Fruit fly (Drosophila melanogaster): ENCODE measurements around the gene CG5783.

The CG5783 gene

dm6 chr2L:18150393-18151133 lies 5.3 kb upstream of the CG5783 start:
- TF ChIP-seq fd59A (GFP tag; optimal IDR thresholded peaks at IDR 0.05): peak; percentile 18
- TF ChIP-seq Ets96B (tag; optimal IDR thresholded peaks at IDR 0.05): no peak
- TF ChIP-seq Met (GFP tag; optimal IDR thresholded peaks at IDR 0.05): peak; percentile 45
- no peak for TF ChIP-seq CG3032 (tag; optimal IDR thresholded peaks at IDR 0.05)
- peak; percentile 37 for TF ChIP-seq dac (GFP tag; optimal IDR thresholded peaks at IDR 0.05)
- TF ChIP-seq lz (GFP tag; optimal IDR thresholded peaks at IDR 0.05): no peak
- TF ChIP-seq CG4318 (GFP tag; optimal IDR thresholded peaks at IDR 0.05): no peak
- TF ChIP-seq CG11902 (GFP tag; optimal IDR thresholded peaks at IDR 0.05): peak; percentile 9
- TF ChIP-seq acj6 (GFP tag; optimal IDR thresholded peaks at IDR 0.05): peak; percentile 5
- TF ChIP-seq Lpt (GFP tag; optimal IDR thresholded peaks at IDR 0.05): peak; percentile 53
- TF ChIP-seq CG6276 (GFP tag; optimal IDR thresholded peaks at IDR 0.05): no peak
- TF ChIP-seq CG11762 (GFP tag; optimal IDR thresholded peaks at IDR 0.05; ENCODE audit: insufficient read depth): no peak
- peak; percentile 26 for TF ChIP-seq esn (GFP tag; optimal IDR thresholded peaks at IDR 0.05)
- TF ChIP-seq CG1621 (tag; optimal IDR thresholded peaks at IDR 0.05): peak; percentile 60
- TF ChIP-seq dsx (GFP tag; optimal IDR thresholded peaks at IDR 0.05; ENCODE audit: poor library complexity, severe bottlenecking): peak; percentile 62
- peak; percentile 28 for TF ChIP-seq CG10669 (GFP tag; optimal IDR thresholded peaks at IDR 0.05)
- peak; percentile 44 for TF ChIP-seq Sox102F (GFP tag; optimal IDR thresholded peaks at IDR 0.05)
- TF ChIP-seq net (GFP tag; optimal IDR thresholded peaks at IDR 0.05): no peak
- peak; percentile 86 for TF ChIP-seq Eip78C (GFP tag)
- TF ChIP-seq CG7368 (GFP tag; optimal IDR thresholded peaks at IDR 0.05): peak; percentile 60
- peak; percentile 28 for TF ChIP-seq Ets21C (GFP tag; optimal IDR thresholded peaks at IDR 0.05)
- peak; percentile 28 for TF ChIP-seq CG6792 (GFP tag; optimal IDR thresholded peaks at IDR 0.05)
- peak; percentile 70 for TF ChIP-seq eg (GFP tag; IDR thresholded peaks at IDR 0.05)
- TF ChIP-seq Hr38 (GFP tag; optimal IDR thresholded peaks at IDR 0.05): no peak
- TF ChIP-seq CG32006 (GFP tag; optimal IDR thresholded peaks at IDR 0.05): no peak
- peak; percentile 51 for TF ChIP-seq CG15336 (GFP tag; IDR thresholded peaks at IDR 0.05)
- no peak for TF ChIP-seq CG6854 (GFP tag; optimal IDR thresholded peaks at IDR 0.05)
- peak; percentile 49 for TF ChIP-seq achi (GFP tag; optimal IDR thresholded peaks at IDR 0.05)
- TF ChIP-seq svp (GFP tag): peak; percentile 78
- TF ChIP-seq OdsH (GFP tag; optimal IDR thresholded peaks at IDR 0.05): peak; percentile 47
- peak; percentile 54 for TF ChIP-seq Eip75B (GFP tag; optimal IDR thresholded peaks at IDR 0.05)
- TF ChIP-seq Sox14 (GFP tag; optimal IDR thresholded peaks at IDR 0.05): peak; percentile 47
- TF ChIP-seq CG16779 (tag; optimal IDR thresholded peaks at IDR 0.05): no peak
- peak; percentile 42; the same call in 1 of the 3 replicates for TF ChIP-seq CG8119 (GFP tag; IDR thresholded peaks at IDR 0.05)
- TF ChIP-seq cyc (GFP tag; optimal IDR thresholded peaks at IDR 0.05): peak; percentile 57
- TF ChIP-seq Smox (GFP tag; optimal IDR thresholded peaks at IDR 0.05): peak; percentile 47
- TF ChIP-seq CG10631 (GFP tag; optimal IDR thresholded peaks at IDR 0.05): peak; percentile 3
- TF ChIP-seq CG8319 (GFP tag; optimal IDR thresholded peaks at IDR 0.05): no peak
- no peak for TF ChIP-seq CG6808 (GFP tag; optimal IDR thresholded peaks at IDR 0.05)
- TF ChIP-seq CG9139 (GFP tag; optimal IDR thresholded peaks at IDR 0.05): no peak
- no peak for TF ChIP-seq fkh (GFP tag; optimal IDR thresholded peaks at IDR 0.05)
- peak; percentile 64 for TF ChIP-seq CG3919 (GFP tag; optimal IDR thresholded peaks at IDR 0.05)
- peak; percentile 17 for TF ChIP-seq CG8632 (GFP tag; optimal IDR thresholded peaks at IDR 0.05)
- peak; percentile 45 for TF ChIP-seq CG31627 (GFP tag; optimal IDR thresholded peaks at IDR 0.05)
- TF ChIP-seq topi (GFP tag; optimal IDR thresholded peaks at IDR 0.05): peak; percentile 38
- TF ChIP-seq CG6163 (GFP tag; IDR thresholded peaks at IDR 0.05): peak; percentile 67
- TF ChIP-seq salr (GFP tag; optimal IDR thresholded peaks at IDR 0.05): peak in 1 of 2 experiments; percentile 34
- TF ChIP-seq spab (GFP tag; optimal IDR thresholded peaks at IDR 0.05): peak; percentile 5
- peak; percentile 36 for TF ChIP-seq Hr39 (GFP tag; optimal IDR thresholded peaks at IDR 0.05)
- peak; percentile 22 for TF ChIP-seq pdm3 (GFP tag; optimal IDR thresholded peaks at IDR 0.05)
- 0 out of 2 replicates have a peak, but pooled peaks have one; percentile 6 for TF ChIP-seq CG11294 (GFP tag; IDR thresholded peaks at IDR 0.05)
